Fruit fly (Drosophila melanogaster) whole organism, embryonic: ENCODE measurements around the gene CG7985.

Experiments
- Atf-2 ChIP-seq: fragments of 200-800 bp; sonication (Bioruptor generic); optimal IDR thresholded peaks from 2 replicates; lab custom pipeline; 2016; ENCODE audit warnings: missing biosample characterization, missing genetic modification characterization
- CG10209 ChIP-seq: fragments of 200-800 bp; sonication (Bioruptor generic); optimal IDR thresholded peaks from 3 replicates; lab custom pipeline; 2017; ENCODE audit warnings: missing biosample characterization, mild to moderate bottlenecking, missing genetic modification characterization, missing genetic modification reagents
- CG12942 ChIP-seq: fragments of 200-800 bp; sonication (Bioruptor generic); optimal IDR thresholded peaks from 3 replicates; lab custom pipeline; 2016; ENCODE audit warnings: missing biosample characterization, missing genetic modification characterization
- CG13894 ChIP-seq: fragments of 200-800 bp; sonication (Bioruptor generic); optimal IDR thresholded peaks from 3 replicates; lab custom pipeline; 2018; ENCODE audit warnings: missing biosample characterization, mild to moderate bottlenecking, missing genetic modification characterization, moderate library complexity
- CG15269 ChIP-seq: fragments of 200-800 bp; sonication (Bioruptor generic); optimal IDR thresholded peaks from 2 replicates; lab custom pipeline; 2018; ENCODE audit warnings: missing biosample characterization, mild to moderate bottlenecking, missing genetic modification characterization, moderate library complexity
- CG17328 ChIP-seq: fragments of 200-800 bp; sonication (Bioruptor generic); IDR thresholded peaks from 2 replicates; pipeline ENCODE4 v1.3.6; 2022; ENCODE audit warnings: missing biosample characterization, missing genetic modification characterization
- CG17829 ChIP-seq: fragments of 200-800 bp; optimal IDR thresholded peaks from 2 replicates; lab custom pipeline; 2019; ENCODE audit warnings: missing biosample characterization, mild to moderate bottlenecking, missing genetic modification characterization, moderate library complexity
- CG18011 ChIP-seq: fragments of 200-800 bp; sonication (Bioruptor generic); optimal IDR thresholded peaks from 2 replicates; lab custom pipeline; 2017; ENCODE audit warnings: missing biosample characterization, missing genetic modification characterization, mild to moderate bottlenecking, moderate library complexity, missing genotype
- CG2116 ChIP-seq: fragments of 200-800 bp; sonication (Bioruptor generic); optimal IDR thresholded peaks from 3 replicates; lab custom pipeline; 2018; ENCODE audit warnings: missing biosample characterization, mild to moderate bottlenecking, missing genetic modification characterization
- CG2712 ChIP-seq: fragments of 200-800 bp; optimal IDR thresholded peaks from 3 replicates; lab custom pipeline; 2019; ENCODE audit warnings: missing biosample characterization, mild to moderate bottlenecking, missing genetic modification characterization, moderate library complexity
- CG3847 ChIP-seq: fragments of 200-800 bp; sonication (Bioruptor generic); IDR thresholded peaks from 2 replicates; pipeline ENCODE4 v1.3.6; 2022; ENCODE audit warnings: missing biosample characterization, missing genetic modification characterization
- CG6765 ChIP-seq: fragments of 200-800 bp; sonication (Bioruptor generic); optimal IDR thresholded peaks from 3 replicates; lab custom pipeline; 2017; ENCODE audit warnings: missing biosample characterization, mild to moderate bottlenecking, missing genetic modification characterization
- CG6854 ChIP-seq: fragments of 200-800 bp; sonication (Bioruptor generic); optimal IDR thresholded peaks from 3 replicates; lab custom pipeline; 2017; ENCODE audit warnings: missing biosample characterization, mild to moderate bottlenecking, missing genetic modification characterization
- CG7556 ChIP-seq: fragments of 200-800 bp; sonication (Bioruptor generic); optimal IDR thresholded peaks from 2 replicates; lab custom pipeline; 2017; ENCODE audit warnings: missing biosample characterization, mild to moderate bottlenecking, missing genetic modification characterization
- CG7786 ChIP-seq: fragments of 200-800 bp; sonication (Bioruptor generic); optimal IDR thresholded peaks from 2 replicates; lab custom pipeline; 2016; ENCODE audit warnings: missing biosample characterization, missing genetic modification characterization
- CG8388 ChIP-seq: fragments of 200-800 bp; sonication (Bioruptor generic); optimal IDR thresholded peaks from 2 replicates; lab custom pipeline; 2019; ENCODE audit warnings: missing biosample characterization, mild to moderate bottlenecking, missing genetic modification characterization, moderate library complexity
- Chrac-16 ChIP-seq: fragments of 200-800 bp; sonication (Bioruptor generic); optimal IDR thresholded peaks from 3 replicates; lab custom pipeline; 2016; ENCODE audit warnings: missing biosample characterization, missing genetic modification characterization
- CrebB ChIP-seq: fragments of 200-800 bp; sonication (Bioruptor generic); optimal IDR thresholded peaks from 3 replicates; lab custom pipeline; 2018; ENCODE audit warnings: missing biosample characterization, mild to moderate bottlenecking, missing genetic modification characterization
- Dfd ChIP-seq, 2 experiments: fragments of >200 bp; optimal IDR thresholded peaks; 2 replicates each; lab custom pipeline; 2017; ENCODE audit warnings: missing biosample characterization in 2 of 2, missing genetic modification characterization in 2 of 2
- Fer1 ChIP-seq: fragments of 200-800 bp; sonication (Bioruptor generic); optimal IDR thresholded peaks from 2 replicates; lab custom pipeline; 2017; ENCODE audit warnings: missing biosample characterization, mild to moderate bottlenecking, missing genetic modification characterization
- Hr3 ChIP-seq: fragments of 200-800 bp; sonication (Bioruptor generic); optimal IDR thresholded peaks from 3 replicates; lab custom pipeline; 2016; ENCODE audit warnings: missing biosample characterization, missing genetic modification characterization
- Nf-YC ChIP-seq: fragments of 200-800 bp; optimal IDR thresholded peaks from 3 replicates; lab custom pipeline; 2019; ENCODE audit warnings: missing biosample characterization, mild to moderate bottlenecking, missing genetic modification characterization, moderate library complexity
- Rx ChIP-seq: fragments of 200-800 bp; sonication (Bioruptor generic); IDR thresholded peaks from 2 replicates; pipeline ENCODE4 v1.3.6; 2022; ENCODE audit warnings: missing biosample characterization, missing genetic modification characterization
- Ssrp ChIP-seq: fragments of 200-800 bp; sonication (Bioruptor generic); optimal IDR thresholded peaks from 2 replicates; lab custom pipeline; 2018; ENCODE audit warnings: missing biosample characterization, mild to moderate bottlenecking, missing genetic modification characterization, moderate library complexity
- Xrp1 ChIP-seq: fragments of 200-800 bp; sonication (Bioruptor generic); IDR thresholded peaks from 2 replicates; pipeline ENCODE4 v1.3.6; 2022; ENCODE audit warnings: missing biosample characterization, missing genetic modification characterization
- ab ChIP-seq: fragments of 200-800 bp; sonication (Bioruptor generic); optimal IDR thresholded peaks from 2 replicates; lab custom pipeline; 2016; ENCODE audit warnings: missing biosample characterization, missing genetic modification characterization
- crc ChIP-seq: fragments of 200-800 bp; sonication (Bioruptor generic); optimal IDR thresholded peaks from 2 replicates; lab custom pipeline; 2016; ENCODE audit warnings: missing biosample characterization, missing genetic modification characterization
- croc ChIP-seq: fragments of 200-800 bp; sonication (Bioruptor generic); conservative IDR thresholded peaks from 3 replicates; pipeline ENCODE4 v1.3.6; 2022; ENCODE audit warnings: missing biosample characterization, missing genetic modification characterization
- crol ChIP-seq: fragments of 200-800 bp; sonication (Bioruptor generic); IDR thresholded peaks from 2 replicates; pipeline ENCODE4 v1.3.6; 2022; ENCODE audit warnings: missing biosample characterization, missing genetic modification characterization
- en ChIP-seq: fragments of 200-800 bp; sonication (Bioruptor generic); optimal IDR thresholded peaks from 2 replicates; lab custom pipeline; 2016; ENCODE audit warnings: missing biosample characterization, missing genetic modification characterization
- exex ChIP-seq: fragments of 200-800 bp; sonication (Bioruptor generic); optimal IDR thresholded peaks from 4 replicates; lab custom pipeline; 2018; ENCODE audit warnings: missing biosample characterization, mild to moderate bottlenecking, missing genetic modification characterization, moderate library complexity
- eyg ChIP-seq: fragments of 200-800 bp; sonication (Bioruptor generic); optimal IDR thresholded peaks from 3 replicates; lab custom pipeline; 2016; ENCODE audit warnings: missing biosample characterization, missing genetic modification characterization
- fd102C ChIP-seq: fragments of 200-800 bp; sonication (Bioruptor generic); optimal IDR thresholded peaks from 2 replicates; lab custom pipeline; 2018; ENCODE audit warnings: missing biosample characterization, mild to moderate bottlenecking, missing genetic modification characterization, moderate library complexity
- ftz-f1 ChIP-seq: fragments of 200-800 bp; sonication (Bioruptor generic); optimal IDR thresholded peaks from 2 replicates; lab custom pipeline; 2016; ENCODE audit warnings: missing biosample characterization, missing genetic modification characterization
- gro ChIP-seq: fragments of 200-800 bp; sonication (Bioruptor generic); optimal IDR thresholded peaks from 2 replicates; lab custom pipeline; 2016; ENCODE audit warnings: missing biosample characterization, missing genetic modification characterization
- gt ChIP-seq: fragments of 200-800 bp; sonication (Bioruptor generic); IDR thresholded peaks from 2 replicates; pipeline ENCODE4 v1.3.6; 2022; ENCODE audit warnings: missing biosample characterization, missing genetic modification characterization
- jing ChIP-seq: fragments of 200-800 bp; sonication (Bioruptor generic); optimal IDR thresholded peaks from 2 replicates; lab custom pipeline; 2018; ENCODE audit warnings: missing biosample characterization, mild to moderate bottlenecking, missing genetic modification characterization
- ken ChIP-seq: fragments of 200-800 bp; sonication (Bioruptor generic); IDR thresholded peaks from 3 replicates; pipeline ENCODE4 v1.3.6; 2022; ENCODE audit warnings: missing biosample characterization, missing genetic modification characterization
- klu ChIP-seq: fragments of 200-800 bp; sonication (Bioruptor generic); IDR thresholded peaks from 2 replicates; pipeline ENCODE4 v1.3.6; 2022; ENCODE audit warnings: missing biosample characterization, missing genetic modification characterization
- nmo ChIP-seq: fragments of 200-800 bp; sonication (Bioruptor generic); optimal IDR thresholded peaks from 2 replicates; lab custom pipeline; 2018; ENCODE audit warnings: missing biosample characterization, mild to moderate bottlenecking, missing genetic modification characterization, moderate library complexity
- nom ChIP-seq: fragments of 200-800 bp; sonication (Bioruptor generic); optimal IDR thresholded peaks from 2 replicates; lab custom pipeline; 2017; ENCODE audit warnings: missing biosample characterization, missing genetic modification characterization, mild to moderate bottlenecking, moderate library complexity, missing genetic modification reagents
- pan ChIP-seq, 4 experiments: fragments of >200 bp in 3 of 4; fragments of 200-800 bp in 1 of 4; sonication (Bioruptor generic) in 1 of 4; optimal IDR thresholded peaks in 3 of 4; IDR thresholded peaks in 1 of 4; 2 replicates each; pipeline versions ENCODE4 v1.3.6 to Lab custom; 2017 to 2022; ENCODE audit warnings: missing biosample characterization in 2 of 4, missing genetic modification characterization in 2 of 4, mixed read lengths in 1 of 4
- pros ChIP-seq: fragments of 200-800 bp; sonication (Bioruptor generic); optimal IDR thresholded peaks from 3 replicates; lab custom pipeline; 2019; ENCODE audit warnings: missing biosample characterization, mild to moderate bottlenecking, missing genetic modification characterization, moderate library complexity
- sna ChIP-seq: fragments of 200-800 bp; sonication (Bioruptor generic); IDR thresholded peaks from 2 replicates; pipeline ENCODE4 v1.3.6; 2022; ENCODE audit warnings: missing biosample characterization, missing genetic modification characterization; ENCODE audit not compliant: partially characterized antibody
- sr ChIP-seq: fragments of 200-800 bp; sonication (Bioruptor generic); IDR thresholded peaks from 3 replicates; pipeline ENCODE4 v1.3.6; 2022; ENCODE audit warnings: missing biosample characterization, missing genetic modification characterization
- tgo ChIP-seq: fragments of 200-800 bp; sonication (Bioruptor generic); IDR thresholded peaks from 3 replicates; pipeline ENCODE4 v1.3.6; 2022; ENCODE audit warnings: missing biosample characterization, missing genetic modification characterization
- ttk ChIP-seq: fragments of 200-800 bp; sonication (Bioruptor generic); IDR thresholded peaks from 2 replicates; pipeline ENCODE4 v2.1.2; 2022; ENCODE audit warnings: missing biosample characterization, missing genetic modification characterization
- vvl ChIP-seq: fragments of 200-800 bp; sonication (Bioruptor generic); IDR thresholded peaks from 2 replicates; pipeline ENCODE4 v1.3.6; 2022; ENCODE audit warnings: missing biosample characterization, missing genetic modification characterization

The CG7985 gene

dm6 chr3R:18171983-18172967 is 27.4 kb upstream of the CG7985 start (continued):
- TF ChIP-seq ken (GFP tag; lab: Robert Waterston, UW) (peak; percentile 81; the same call in 2 of the 3 replicates), ab (GFP tag; lab: Kevin White, UChicago) (peak; percentile 80), Chrac-16 (GFP tag; lab: Kevin White, UChicago) (peak; percentile 92), pan (optimal IDR thresholded peaks at IDR 0.05; lab: Kevin White, UChicago) (no peak), pan (GFP tag; optimal IDR thresholded peaks at IDR 0.05 in 1 of 2, IDR thresholded peaks at IDR 0.05 in 1 of 2) (peak in 1 of 2 experiments; percentile 91), crol (peak; percentile 66), CG7556 (peak; percentile 97), CG18011 (GFP tag; lab: Kevin White, UChicago) (peak; percentile 75), CG12942 (GFP tag; lab: Kevin White, UChicago) (peak; percentile 88), Ssrp (tag; lab: Kevin White, UChicago) (peak; percentile 98), sna (GFP tag; lab: Robert Waterston, UW) (no peak), CG7786 (peak; percentile 88), Hr3 (GFP tag; lab: Kevin White, UChicago) (peak; percentile 92), CG10209 (GFP tag; lab: Kevin White, UChicago) (peak; percentile 93), exex (peak; percentile 72), Xrp1 (GFP tag; lab: Robert Waterston, UW) (peak; percentile 93), Dfd (GFP tag; optimal IDR thresholded peaks at IDR 0.05; lab: Kevin White, UChicago) (no peak), sr (GFP tag; lab: Robert Waterston, UW) (no peak), fd102C (peak; percentile 45), pros (GFP tag; lab: Kevin White, UChicago) (no peak), gro (GFP tag; lab: Kevin White, UChicago) (peak; percentile 73), tgo (GFP tag; lab: Robert Waterston, UW) (peak; percentile 91), gt (GFP tag; lab: Robert Waterston, UW) (peak; percentile 68; the same call in 1 of the 2 replicates), ttk (GFP tag; lab: Robert Waterston, UW) (peak; percentile 88), crc (peak; percentile 88), Rx (peak; percentile 66), en (GFP tag; lab: Kevin White, UChicago) (peak; percentile 82), CG17829 (tag; lab: Kevin White, UChicago) (peak; percentile 92), CG3847 (GFP tag; lab: Robert Waterston, UW) (peak; percentile 87), CG13894 (tag; lab: Kevin White, UChicago) (peak; percentile 87), Atf-2 (GFP tag; lab: Kevin White, UChicago) (peak; percentile 92), CG6854 (GFP tag; lab: Kevin White, UChicago) (peak; percentile 89), CG2712 (tag; lab: Kevin White, UChicago) (peak; percentile 96), jing (GFP tag; lab: Kevin White, UChicago) (peak; percentile 89), ftz-f1 (GFP tag; lab: Kevin White, UChicago) (peak; percentile 26), nmo (GFP tag; lab: Kevin White, UChicago) (peak; percentile 95), eyg (GFP tag; lab: Kevin White, UChicago) (peak; percentile 79), nom (GFP tag; lab: Kevin White, UChicago) (no peak), CG17328 (GFP tag; lab: Robert Waterston, UW) (peak; percentile 87), CG8388 (peak; percentile 92), klu (GFP tag; lab: Robert Waterston, UW) (peak; percentile 88; the same call in 1 of the 2 replicates), CG6765 (GFP tag; lab: Kevin White, UChicago) (peak; percentile 87), Nf-YC (tag; lab: Kevin White, UChicago) (peak; percentile 86), CG2116 (GFP tag; lab: Kevin White, UChicago) (peak; percentile 75), Fer1 (GFP tag; lab: Kevin White, UChicago) (peak; percentile 95), croc (GFP tag; lab: Robert Waterston, UW) (peak; percentile 90), vvl (GFP tag; lab: Robert Waterston, UW) (peak; percentile 93), CrebB (tag; lab: Kevin White, UChicago) (peak; percentile 87), CG15269 (tag; lab: Kevin White, UChicago) (peak; percentile 94)
